Fruit fly (Drosophila melanogaster) whole organism: ENCODE data around the gene CG31687.

Source experiments
- Dll ChIP-seq: fragments of >200 bp; optimal IDR thresholded peaks from 2 replicates; lab custom pipeline; 2017
- EcR ChIP-seq, 2 experiments: fragments of >200 bp; optimal IDR thresholded peaks; 2 replicates each; lab custom pipeline; 2017; ENCODE audit warnings: missing biosample characterization in 2 of 2, missing genetic modification characterization in 2 of 2, missing genetic modification reagents in 2 of 2
- pan ChIP-seq: fragments of >200 bp; optimal IDR thresholded peaks from 2 replicates; lab custom pipeline; 2017

dm6 chr2L:20486752-20487141, 36.7 kb downstream of the CG31687 start:
- TF ChIP-seq pan (lab: Kevin White, UChicago): no peak
- TF ChIP-seq Dll (lab: Kevin White, UChicago): no peak
- no peak for TF ChIP-seq EcR (GFP tag; optimal IDR thresholded peaks at IDR 0.05; lab: Kevin White, UChicago)
